Worm (Caenorhabditis elegans): Measurements from ENCODE around the gene npr-35.

The npr-35 gene

DNA sequence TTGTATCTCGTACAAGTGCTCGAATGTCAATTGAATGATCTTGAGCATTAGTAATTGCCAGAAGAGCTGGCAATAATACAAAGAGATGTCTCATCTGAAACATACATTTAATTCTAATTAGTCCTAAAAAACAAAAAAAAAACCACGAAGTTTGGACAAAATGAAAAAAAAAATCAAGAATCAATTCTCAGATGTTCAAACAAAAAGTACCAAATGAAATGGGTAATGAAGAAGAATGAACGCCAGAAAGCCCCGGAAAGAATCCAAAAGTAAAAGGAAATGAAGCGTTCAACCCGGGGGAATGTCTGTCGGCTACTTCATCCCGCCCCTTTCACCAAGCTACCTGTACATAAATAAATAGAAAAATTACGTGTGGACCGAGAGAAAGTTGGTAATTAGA lies 25.7 kb upstream of the npr-35 start, which contains the start of gene F33D4.6:
Gene F33D4.6 (minus strand): TSS at position 101 of the 400 bp plus-strand sequence.
- TF ChIP-seq ets-4 (tag; optimal IDR thresholded peaks at IDR 0.05) (no peak), syd-9 (tag; optimal IDR thresholded peaks at IDR 0.05) (no peak), rnt-1 (tag; optimal IDR thresholded peaks at IDR 0.05) (no peak), C38D4.7 (GFP tag; optimal IDR thresholded peaks at IDR 0.05) (no peak), lin-11 (tag; optimal IDR thresholded peaks at IDR 0.05) (no peak), hlh-13 (GFP tag; optimal IDR thresholded peaks at IDR 0.05) (no peak), pha-4 (tag; optimal IDR thresholded peaks at IDR 0.05) (no peak), ceh-18 (tag; optimal IDR thresholded peaks at IDR 0.05) (no peak), fax-1 (tag; optimal IDR thresholded peaks at IDR 0.05) (no peak)

DNA sequence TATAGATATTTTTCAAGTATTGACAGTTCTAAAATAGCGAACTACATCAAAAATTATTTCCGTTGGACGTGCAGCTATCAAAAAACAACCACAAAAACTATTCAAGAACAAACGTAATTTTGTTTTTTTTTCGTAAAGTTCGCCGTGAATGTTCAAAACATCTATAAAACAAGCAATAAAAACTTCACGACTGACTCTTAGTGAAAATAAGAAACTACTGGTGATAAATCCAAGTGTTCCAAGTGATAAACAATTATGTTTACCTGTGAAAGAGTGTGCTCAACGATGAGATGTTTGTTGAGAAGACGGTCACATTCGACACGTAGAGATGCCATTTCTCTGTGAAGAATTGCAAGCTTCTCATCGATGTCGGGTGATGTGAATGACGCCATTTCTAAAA lies 20.8 kb upstream of the npr-35 start, which contains the start of gene C50F7.6:
Gene C50F7.6 (minus strand): TSS at position 394 of the 400 bp plus-strand sequence.
- no peak for TF ChIP-seq lim-6 (tag; optimal IDR thresholded peaks at IDR 0.05)
- no peak for TF ChIP-seq ceh-18 (tag; optimal IDR thresholded peaks at IDR 0.05)
- TF ChIP-seq nhr-232 (tag; optimal IDR thresholded peaks at IDR 0.05) = no peak

DNA sequence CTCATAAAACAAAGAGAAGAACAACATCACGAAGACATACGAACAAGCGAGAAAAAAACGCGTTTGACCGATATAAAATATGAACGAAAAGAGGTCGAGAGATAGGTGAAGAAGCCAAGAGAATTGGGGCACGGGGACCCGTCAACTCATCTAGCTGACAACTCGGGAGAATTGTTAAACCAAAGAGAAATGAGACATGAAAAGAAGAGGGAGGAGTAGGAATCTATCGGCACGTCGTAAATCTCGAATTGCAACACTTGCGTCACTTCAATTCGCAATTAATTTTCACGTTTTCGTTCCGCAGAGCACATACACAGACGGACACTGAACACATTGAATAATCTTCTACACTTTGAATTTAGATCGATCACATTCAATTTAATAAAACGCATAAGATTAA lies 20.1 kb upstream of the npr-35 start:
- peak; percentile 44 for TF ChIP-seq ceh-18 (tag; optimal IDR thresholded peaks at IDR 0.05)
- no peak for TF ChIP-seq pha-4 (tag; optimal IDR thresholded peaks at IDR 0.05)
- TF ChIP-seq rnt-1 (tag; optimal IDR thresholded peaks at IDR 0.05) = peak; percentile 22
- peak; percentile 95 for TF ChIP-seq unc-55 (GFP tag; optimal IDR thresholded peaks at IDR 0.05)

DNA sequence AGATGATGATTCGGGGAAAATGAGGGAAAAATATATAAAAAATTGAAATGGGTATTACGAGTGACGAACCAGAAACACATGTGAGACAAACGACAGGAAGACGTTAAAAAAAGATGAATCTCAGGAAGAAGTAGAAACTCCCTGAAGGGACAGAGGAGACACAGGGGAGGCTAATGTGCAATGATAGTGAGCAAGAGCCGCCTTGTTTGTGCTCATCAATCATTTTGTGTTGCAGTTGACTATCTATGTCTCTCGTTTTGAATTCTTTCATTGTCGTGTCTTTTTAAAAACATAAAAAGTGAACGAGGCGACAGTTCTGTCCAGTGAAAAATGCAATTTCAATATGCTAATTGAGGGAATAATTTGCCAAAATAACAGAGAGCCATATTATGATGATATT lies 18.7 kb upstream of the npr-35 start:
- no peak for TF ChIP-seq sox-2 (GFP tag; IDR thresholded peaks at IDR 0.05)
- no peak for TF ChIP-seq ztf-16 (tag; optimal IDR thresholded peaks at IDR 0.05)
- TF ChIP-seq dve-1 (tag; optimal IDR thresholded peaks at IDR 0.05) = no peak
- TF ChIP-seq hlh-13 (GFP tag; optimal IDR thresholded peaks at IDR 0.05) = no peak
- no peak for TF ChIP-seq ceh-48 (tag; optimal IDR thresholded peaks at IDR 0.05)
- TF ChIP-seq nhr-11 (tag; optimal IDR thresholded peaks at IDR 0.05) = no peak
- no peak for TF ChIP-seq tbx-2 (tag; optimal IDR thresholded peaks at IDR 0.05)

DNA sequence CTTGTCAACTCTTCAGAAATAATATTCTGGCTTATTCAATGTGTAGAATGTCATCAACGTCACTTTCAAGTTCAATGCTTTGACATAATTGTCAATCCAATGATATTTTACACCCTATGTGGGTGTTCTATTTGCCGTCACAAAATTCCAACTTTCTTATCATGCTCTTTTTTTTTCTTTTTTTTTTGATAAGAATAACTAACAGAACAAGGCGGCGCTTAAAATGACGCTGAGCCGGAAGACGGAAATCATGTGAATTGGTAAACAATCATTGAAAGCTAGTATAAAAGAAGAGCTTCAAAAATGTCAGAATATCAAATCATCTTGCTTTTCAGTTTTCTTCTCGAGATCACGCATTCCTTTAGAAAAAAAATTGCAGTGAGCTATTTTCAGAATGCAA lies 17.3 kb upstream of the npr-35 start, which contains the start of gene C50F7.5:
Gene C50F7.5 (plus strand): TSS at position 395 of the 400 bp plus-strand sequence.
- no peak for TF ChIP-seq fax-1 (tag; optimal IDR thresholded peaks at IDR 0.05)
- TF ChIP-seq unc-3 (GFP tag; conservative IDR thresholded peaks at IDR 0.05) = no peak
- TF ChIP-seq unc-3 (tag; optimal IDR thresholded peaks at IDR 0.05) = no peak
- TF ChIP-seq C38D4.7 (GFP tag; optimal IDR thresholded peaks at IDR 0.05) = no peak

DNA sequence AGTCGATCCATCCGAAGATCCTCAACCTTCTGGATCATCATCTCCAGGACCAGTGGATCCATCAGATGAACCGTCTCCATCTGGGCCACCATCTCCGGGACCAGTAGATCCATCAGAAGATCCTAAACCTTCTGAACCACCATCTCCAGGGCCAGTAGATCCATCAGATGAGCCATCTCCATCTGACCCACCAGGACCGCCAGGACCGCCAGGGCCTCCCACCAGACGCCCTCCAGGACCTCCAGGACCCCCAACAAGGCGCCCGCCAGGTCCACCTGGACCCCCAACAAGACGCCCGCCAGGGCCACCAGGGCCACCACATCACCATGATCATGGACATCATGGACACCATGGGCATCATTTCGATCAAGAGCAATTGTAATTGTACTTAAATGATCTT lies 16.4 kb upstream of the npr-35 start:
- TF ChIP-seq lin-11 (tag; optimal IDR thresholded peaks at IDR 0.05) = no peak
- no peak for TF ChIP-seq pha-4 (tag; optimal IDR thresholded peaks at IDR 0.05)
- no peak for TF ChIP-seq ceh-18 (tag; optimal IDR thresholded peaks at IDR 0.05)
- TF ChIP-seq hlh-6 (tag; optimal IDR thresholded peaks at IDR 0.05) = peak; percentile 21
- no peak for TF ChIP-seq elt-2 (tag; optimal IDR thresholded peaks at IDR 0.05)
- no peak for TF ChIP-seq madf-2 (tag; optimal IDR thresholded peaks at IDR 0.05)
- no peak for TF ChIP-seq rnt-1 (tag; optimal IDR thresholded peaks at IDR 0.05)

DNA sequence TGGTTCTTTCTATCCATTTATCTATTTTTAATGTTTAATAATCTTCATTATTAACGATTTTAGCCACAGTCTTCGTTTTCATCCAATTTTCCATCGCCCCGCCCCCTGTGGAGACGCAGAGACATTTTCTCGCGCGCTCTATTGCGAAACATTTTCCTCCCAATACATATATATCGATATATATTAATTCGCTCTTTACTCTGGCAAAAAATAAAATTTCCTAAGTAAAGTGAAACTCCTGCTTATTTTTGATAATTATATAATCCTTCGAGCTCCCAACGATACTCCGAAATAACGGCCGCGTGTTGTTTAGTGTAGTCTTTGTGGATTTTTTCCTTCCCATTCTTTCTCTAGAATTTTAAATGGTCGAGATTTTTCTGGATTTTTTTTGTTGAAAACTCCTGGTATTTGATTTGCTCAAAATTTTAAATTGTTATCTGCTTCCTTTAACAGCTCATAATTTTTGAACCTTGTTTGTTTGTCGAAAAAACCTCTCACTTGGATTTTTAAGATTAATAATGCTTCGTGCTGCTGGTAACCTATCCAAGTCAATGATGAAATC lies 15.2 kb upstream of the npr-35 start, which contains the start of gene sucg-1:
Gene sucg-1 (plus strand): TSS at position 512 of the 562 bp plus-strand sequence.
- no peak for TF ChIP-seq ets-4 (tag; optimal IDR thresholded peaks at IDR 0.05)
- no peak for TF ChIP-seq ceh-45 (GFP tag; IDR thresholded peaks at IDR 0.05)
- no peak for TF ChIP-seq pat-9 (tag; optimal IDR thresholded peaks at IDR 0.05)
- TF ChIP-seq syd-9 (tag; optimal IDR thresholded peaks at IDR 0.05) = no peak
- TF ChIP-seq madf-2 (tag; optimal IDR thresholded peaks at IDR 0.05) = no peak
- no peak for TF ChIP-seq nhr-232 (tag; optimal IDR thresholded peaks at IDR 0.05)
- no peak for TF ChIP-seq hlh-30 (tag; optimal IDR thresholded peaks at IDR 0.05; ENCODE audit: insufficient read depth)
- no peak for TF ChIP-seq pha-2 (tag; optimal IDR thresholded peaks at IDR 0.05)
- no peak for TF ChIP-seq dve-1 (tag; optimal IDR thresholded peaks at IDR 0.05)
- no peak for TF ChIP-seq ahr-1 (tag; optimal IDR thresholded peaks at IDR 0.05)
- TF ChIP-seq T23F11.4 (GFP tag; optimal IDR thresholded peaks at IDR 0.05) = no peak
- TF ChIP-seq elt-2 (tag; optimal IDR thresholded peaks at IDR 0.05) = no peak
- no peak for TF ChIP-seq Y22D7AL.16 (tag; optimal IDR thresholded peaks at IDR 0.05)
- TF ChIP-seq rnt-1 (tag; optimal IDR thresholded peaks at IDR 0.05) = no peak
- no peak for TF ChIP-seq fax-1 (tag; optimal IDR thresholded peaks at IDR 0.05)
